Fruit fly (Drosophila melanogaster): Measurements from ENCODE around the gene Dph3.

- TF ChIP-seq lz (GFP tag; optimal IDR thresholded peaks at IDR 0.05) = no peak
- no peak for TF ChIP-seq CG8632 (GFP tag; optimal IDR thresholded peaks at IDR 0.05)
- no peak for TF ChIP-seq fkh (GFP tag; optimal IDR thresholded peaks at IDR 0.05)
- TF ChIP-seq vri (GFP tag; optimal IDR thresholded peaks at IDR 0.05) = no peak
- no peak for TF ChIP-seq Lpt (GFP tag; optimal IDR thresholded peaks at IDR 0.05)
- TF ChIP-seq salr (GFP tag; optimal IDR thresholded peaks at IDR 0.05) = no peak
- TF ChIP-seq OdsH (GFP tag; optimal IDR thresholded peaks at IDR 0.05) = no peak
- no peak for TF ChIP-seq cyc (GFP tag; optimal IDR thresholded peaks at IDR 0.05)
- TF ChIP-seq spab (GFP tag; optimal IDR thresholded peaks at IDR 0.05) = no peak
- TF ChIP-seq pdm3 (GFP tag; optimal IDR thresholded peaks at IDR 0.05) = no peak
- no peak for TF ChIP-seq dac (GFP tag; optimal IDR thresholded peaks at IDR 0.05)
- no peak for TF ChIP-seq Hr39 (GFP tag; optimal IDR thresholded peaks at IDR 0.05)
- TF ChIP-seq CG6808 (GFP tag; optimal IDR thresholded peaks at IDR 0.05) = no peak
These were observed 9.2 kb downstream of the Dph3 start, which contains the start of the genes scpr-B and scpr-A for dm6 chr3R:11240891-11241290.

All from whole organism, prepupa.